Worm (Caenorhabditis elegans): ENCODE data around the gene ztf-22.

The ztf-22 gene

DNA sequence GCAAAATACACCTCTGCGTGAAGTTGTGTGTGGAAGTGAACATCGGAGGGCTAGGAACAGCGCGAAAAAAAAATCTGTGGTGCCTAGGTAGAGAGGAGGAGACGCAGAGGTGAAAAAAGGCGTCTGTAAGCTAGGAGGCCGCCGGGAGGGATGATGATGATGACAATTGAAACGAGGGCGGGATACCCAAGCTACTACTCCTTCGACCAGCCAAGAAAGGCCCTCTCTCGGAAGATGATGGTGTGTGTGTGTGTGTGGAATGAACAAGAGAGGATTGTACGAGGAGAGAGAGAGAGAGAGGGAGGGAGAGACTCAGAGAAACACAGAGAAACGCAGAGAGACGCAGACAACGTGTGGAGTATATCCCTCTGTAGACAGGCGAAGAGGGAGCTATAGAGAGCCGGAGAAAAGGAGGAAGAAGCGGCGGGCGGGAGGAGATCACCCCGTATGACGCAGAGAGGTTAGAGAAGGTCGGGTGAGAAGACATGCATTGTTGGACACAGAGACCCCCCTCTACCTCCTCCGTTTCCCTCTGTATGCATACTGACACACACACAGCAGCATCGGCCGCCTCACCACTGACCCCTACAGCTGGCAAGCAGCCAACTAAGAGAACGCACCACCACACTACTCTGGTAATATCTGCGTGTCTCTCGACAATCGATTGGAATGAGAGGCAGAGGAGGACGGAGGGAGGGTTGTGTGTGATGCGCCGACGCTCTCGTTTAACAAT is 49.5 kb upstream of the ztf-22 start (continued):
- TF ChIP-seq ztf-11 (tag; optimal IDR thresholded peaks at IDR 0.05) (no peak), nhr-10 (tag; optimal IDR thresholded peaks at IDR 0.05) (peak; percentile 29), nhr-6 (tag; optimal IDR thresholded peaks at IDR 0.05) (peak; percentile 35), dmd-6 (GFP tag; IDR thresholded peaks at IDR 0.05) (peak; percentile 75), zfp-3 (GFP tag; conservative IDR thresholded peaks at IDR 0.05) (0 out of 2 replicates have a peak, but pooled peaks have one; percentile 18), zag-1 (tag; optimal IDR thresholded peaks at IDR 0.05) (peak; percentile 9), daf-19 (GFP tag; conservative IDR thresholded peaks at IDR 0.05) (no peak), hif-1 (tag; optimal IDR thresholded peaks at IDR 0.05) (peak; percentile 35 to 51), dve-1 (tag; optimal IDR thresholded peaks at IDR 0.05; ENCODE audit: insufficient read depth) (peak; percentile 62), lin-13 (GFP tag; optimal IDR thresholded peaks at IDR 0.05) (peak; percentile 5), tra-1 (GFP tag; IDR thresholded peaks at IDR 0.05) (peak; percentile 27; the same call in 1 of the 2 replicates), php-3 (GFP tag; IDR thresholded peaks at IDR 0.05) (peak; percentile 58), dpl-1 (GFP tag; optimal IDR thresholded peaks at IDR 0.05) (peak; percentile 48), zip-11 (GFP tag; IDR thresholded peaks at IDR 0.05) (no peak), ZK546.5 (tag; optimal IDR thresholded peaks at IDR 0.05) (no peak), nhr-237 (tag; optimal IDR thresholded peaks at IDR 0.05) (no peak), gei-8 (GFP tag; optimal IDR thresholded peaks at IDR 0.05) (peak; percentile 20), zfp-2 (tag; optimal IDR thresholded peaks at IDR 0.05) (peak; percentile 15), mep-1 (tag; optimal IDR thresholded peaks at IDR 0.05) (peak; percentile 93), F10B5.3 (tag; optimal IDR thresholded peaks at IDR 0.05) (peak; percentile 26), egl-43 (GFP tag; IDR thresholded peaks at IDR 0.05) (peak; percentile 80; the same call in 1 of the 2 replicates), spr-1 (tag; optimal IDR thresholded peaks at IDR 0.05) (peak; percentile 78), set-16 (GFP tag; IDR thresholded peaks at IDR 0.05) (peak; percentile 91), lsy-2 (tag; optimal IDR thresholded peaks at IDR 0.05) (peak; percentile 76 to 77), unc-62 (GFP tag; optimal IDR thresholded peaks at IDR 0.05 in 1 of 2) (peak in 1 of 2 experiments; percentile 99), unc-62 (tag; optimal IDR thresholded peaks at IDR 0.05) (no peak), T20F7.1 (GFP tag; optimal IDR thresholded peaks at IDR 0.05) (peak; percentile 85), nhr-102 (tag; optimal IDR thresholded peaks at IDR 0.05) (peak; percentile 56), daf-16 (GFP tag; optimal IDR thresholded peaks at IDR 0.05) (peak in 1 of 2 experiments; percentile 49), daf-16 (tag; optimal IDR thresholded peaks at IDR 0.05) (peak; percentile 46)

DNA sequence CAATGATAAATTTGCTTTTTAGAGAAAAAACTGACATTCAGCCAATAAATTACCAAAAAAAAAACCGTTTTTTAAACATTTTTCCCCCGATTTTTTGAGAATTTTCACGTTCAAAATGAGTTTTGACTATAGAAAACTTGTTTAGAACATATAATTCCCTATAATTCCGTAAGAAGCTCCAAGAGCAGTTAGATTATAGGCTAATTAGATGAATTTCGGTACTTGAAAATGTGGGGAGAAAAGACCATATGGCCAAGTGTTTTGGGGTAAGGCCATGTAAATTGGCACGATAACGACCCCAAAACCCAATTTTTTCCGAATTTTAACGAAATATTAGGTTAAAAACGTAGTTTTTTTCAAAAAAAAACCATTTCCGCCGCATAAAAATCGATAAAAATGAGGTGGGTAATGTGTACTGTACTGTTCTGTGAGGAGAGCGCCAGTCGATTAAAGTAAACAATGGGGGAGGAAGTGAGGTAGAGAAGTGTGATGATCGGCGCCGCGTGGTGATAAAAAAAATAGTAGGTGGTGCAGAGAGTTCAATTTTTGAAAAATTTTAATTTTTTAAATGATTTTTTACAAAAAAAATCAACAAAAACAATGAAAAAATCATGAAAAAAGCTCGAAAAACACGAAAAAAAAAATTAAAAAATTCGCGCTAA is 47.6 kb upstream of the ztf-22 start:
- TF ChIP-seq nhr-41 (GFP tag; IDR thresholded peaks at IDR 0.05), result no peak
- peak; percentile 47 for TF ChIP-seq hlh-11 (tag; optimal IDR thresholded peaks at IDR 0.05)
- no peak for TF ChIP-seq snpc-1.2 (GFP tag; IDR thresholded peaks at IDR 0.05)
- peak; percentile 79 for TF ChIP-seq mxl-3 (GFP tag; optimal IDR thresholded peaks at IDR 0.05)
- TF ChIP-seq daf-16 (GFP tag; optimal IDR thresholded peaks at IDR 0.05), result no peak
- peak; percentile 40 for TF ChIP-seq daf-16 (tag; optimal IDR thresholded peaks at IDR 0.05)
- no peak for TF ChIP-seq dpl-1 (GFP tag; optimal IDR thresholded peaks at IDR 0.05)
- peak; percentile 72 for TF ChIP-seq dmd-6 (GFP tag; IDR thresholded peaks at IDR 0.05)
- peak; percentile 73 for TF ChIP-seq nhr-28 (tag; optimal IDR thresholded peaks at IDR 0.05)
- TF ChIP-seq F44E2.7 (GFP tag; IDR thresholded peaks at IDR 0.05), result no peak
- TF ChIP-seq ces-1 (GFP tag; optimal IDR thresholded peaks at IDR 0.05), result no peak
- no peak for TF ChIP-seq lin-39 (tag; optimal IDR thresholded peaks at IDR 0.05)
- no peak for TF ChIP-seq hlh-30 (tag; optimal IDR thresholded peaks at IDR 0.05; ENCODE audit: insufficient read depth)
- TF ChIP-seq pha-4 (GFP tag; IDR thresholded peaks at IDR 0.05), result no peak
- peak; percentile 52 for TF ChIP-seq pha-4 (tag; optimal IDR thresholded peaks at IDR 0.05)
- TF ChIP-seq duxl-1 (tag; optimal IDR thresholded peaks at IDR 0.05; ENCODE audit: poor library complexity), result no peak
- TF ChIP-seq T20F7.1 (GFP tag; optimal IDR thresholded peaks at IDR 0.05), result no peak
- TF ChIP-seq pqm-1 (tag; optimal IDR thresholded peaks at IDR 0.05), result peak; percentile 22

All from whole organism, L4 larva.